Worm (Caenorhabditis elegans): Measurements from ENCODE around the gene flp-20.

DNA sequence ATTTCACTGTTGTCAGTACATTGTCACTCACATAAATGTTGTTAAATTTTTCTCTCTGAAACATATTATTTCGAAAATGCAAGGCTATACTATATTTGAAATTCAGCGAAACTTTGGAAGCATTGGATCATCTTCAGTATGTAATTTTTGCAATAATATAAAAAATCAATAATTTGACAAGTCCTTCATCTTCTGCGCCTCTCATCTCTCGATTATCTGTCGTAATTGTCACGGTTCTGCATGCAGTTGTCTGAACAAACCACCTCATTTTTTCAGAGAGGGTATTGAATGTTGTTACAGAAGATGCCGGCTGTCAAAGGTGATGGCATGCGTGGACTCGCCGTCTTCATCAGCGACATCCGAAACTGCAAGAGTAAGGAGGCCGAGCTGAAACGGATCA is 11.3 kb downstream of the flp-20 start, which contains the start of gene apa-2:
- TF ChIP-seq elt-2 (tag; optimal IDR thresholded peaks at IDR 0.05) (no peak), lin-15B (tag; optimal IDR thresholded peaks at IDR 0.05) (no peak), zag-1 (tag; optimal IDR thresholded peaks at IDR 0.05) (no peak), tbx-2 (tag; optimal IDR thresholded peaks at IDR 0.05) (no peak), daf-12 (tag; optimal IDR thresholded peaks at IDR 0.05) (no peak), skn-1 (tag; optimal IDR thresholded peaks at IDR 0.05) (no peak)
